Worm (Caenorhabditis elegans) whole organism, L2 larva: Measurements from ENCODE around the gene txt-8.

Experiments
- aly-2 ChIP-seq: fragments of 150-350 bp; optimal IDR thresholded peaks from 2 replicates; lab custom pipeline; 2014; ENCODE audit warnings: missing biosample characterization, missing genetic modification characterization
- ceh-82 ChIP-seq: fragments of 150-350 bp; optimal IDR thresholded peaks from 2 replicates; lab custom pipeline; 2014; ENCODE audit warnings: missing biosample characterization, missing genetic modification characterization
- fos-1 ChIP-seq: fragments of 150-350 bp; optimal IDR thresholded peaks from 2 replicates; lab custom pipeline; 2014; ENCODE audit warnings: missing biosample characterization, missing genetic modification characterization
- lin-11 ChIP-seq: fragments of 150-350 bp; sonication (generic microtip); optimal IDR thresholded peaks from 2 replicates; lab custom pipeline; 2014; ENCODE audit warnings: missing biosample characterization, missing genetic modification characterization, inconsistent platforms, mixed read lengths
- lsy-2 ChIP-seq, 2 experiments: fragments of 150-350 bp in 1 of 2; sonication (generic microtip) in 1 of 2; optimal IDR thresholded peaks; 2 replicates each; lab custom pipeline; 2014 to 2017; ENCODE audit warnings: missing biosample characterization in 2 of 2, missing genetic modification characterization in 2 of 2
- mab-5 ChIP-seq: fragments of 150-350 bp; optimal IDR thresholded peaks from 2 replicates; lab custom pipeline; 2014; ENCODE audit warnings: missing biosample characterization, missing genetic modification characterization
- nhr-11 ChIP-seq: fragments of 150-350 bp; optimal IDR thresholded peaks from 2 replicates; lab custom pipeline; 2014; ENCODE audit warnings: missing biosample characterization, missing genetic modification characterization
- nhr-237 ChIP-seq: fragments of 150-350 bp; optimal IDR thresholded peaks from 2 replicates; lab custom pipeline; 2014; ENCODE audit warnings: missing biosample characterization, missing genetic modification characterization
- nhr-6 ChIP-seq: fragments of 150-350 bp; optimal IDR thresholded peaks from 2 replicates; lab custom pipeline; 2014; ENCODE audit warnings: missing biosample characterization, missing genetic modification characterization
- peb-1 ChIP-seq: fragments of 150-350 bp; optimal IDR thresholded peaks from 2 replicates; lab custom pipeline; 2014; ENCODE audit warnings: missing biosample characterization, missing genetic modification characterization
- skn-1 ChIP-seq: sonication (generic microtip); optimal IDR thresholded peaks from 2 replicates; lab custom pipeline; 2017; ENCODE audit warnings: missing biosample characterization, missing genetic modification characterization
- unc-62 ChIP-seq: fragments of 150-350 bp; optimal IDR thresholded peaks from 2 replicates; lab custom pipeline; 2014; ENCODE audit warnings: missing biosample characterization, missing genetic modification reagents, missing genetic modification characterization
- ztf-4 ChIP-seq: fragments of 150-350 bp; optimal IDR thresholded peaks from 2 replicates; lab custom pipeline; 2014; ENCODE audit warnings: missing biosample characterization, missing genetic modification characterization

- TF ChIP-seq aly-2 (tag; lab: Kevin White, UChicago) = no peak
- no peak for TF ChIP-seq ztf-4 (tag; lab: Kevin White, UChicago)
- TF ChIP-seq skn-1 = no peak
- TF ChIP-seq ceh-82 (tag; lab: Kevin White, UChicago) = no peak
- TF ChIP-seq unc-62 (GFP tag; lab: Kevin White, UChicago) = no peak
- no peak for TF ChIP-seq mab-5 (tag; lab: Kevin White, UChicago)
- no peak for TF ChIP-seq peb-1
- no peak for TF ChIP-seq lin-11 (tag; lab: Kevin White, UChicago)
- TF ChIP-seq fos-1 = no peak
- TF ChIP-seq lsy-2 (tag; optimal IDR thresholded peaks at IDR 0.05; lab: Kevin White, UChicago) = no peak
- TF ChIP-seq nhr-11 = no peak
- no peak for TF ChIP-seq nhr-6 (tag; lab: Kevin White, UChicago)
- no peak for TF ChIP-seq nhr-237 (tag; lab: Kevin White, UChicago)
These were observed 49.6 kb upstream of the txt-8 start, which contains the start of gene C08E8.9 for ce11 chrV:18364558-18364957.
